Fruit fly (Drosophila melanogaster): ENCODE measurements around the gene RhoL.

RhoL gene

dm6 chr3R:9502416-9502763 is at the start of gene RhoL:
RhoL (minus strand) TSS chr3R:9502581.
- no peak for TF ChIP-seq CG2202 (tag; optimal IDR thresholded peaks at IDR 0.05)
- no peak for TF ChIP-seq ase (GFP tag; IDR thresholded peaks at IDR 0.05)
- TF ChIP-seq exex (tag; optimal IDR thresholded peaks at IDR 0.05) = peak; percentile 53
- TF ChIP-seq tgo (GFP tag; IDR thresholded peaks at IDR 0.05) = no peak
- peak; percentile 20 for TF ChIP-seq CHES-1-like (GFP tag; optimal IDR thresholded peaks at IDR 0.05)
- TF ChIP-seq Stat92E (GFP tag; optimal IDR thresholded peaks at IDR 0.05) = peak in 1 of 3 experiments; percentile 49
- TF ChIP-seq nau (GFP tag; optimal IDR thresholded peaks at IDR 0.05) = peak; percentile 37
- TF ChIP-seq Mrtf (GFP tag; IDR thresholded peaks at IDR 0.05) = no peak
- TF ChIP-seq CG3847 (GFP tag; IDR thresholded peaks at IDR 0.05) = no peak
- TF ChIP-seq eve (GFP tag; optimal IDR thresholded peaks at IDR 0.05) = no peak
- TF ChIP-seq Doc3 (GFP tag; IDR thresholded peaks at IDR 0.05; ENCODE audit: partially characterized antibody) = 0 out of 3 replicates have a peak, but pooled peaks have one; percentile 36
- TF ChIP-seq ro (GFP tag; IDR thresholded peaks at IDR 0.05) = no peak
- TF ChIP-seq CG17385 (GFP tag; optimal IDR thresholded peaks at IDR 0.05) = peak; percentile 43
- TF ChIP-seq Taf1 (GFP tag; IDR thresholded peaks at IDR 0.05) = no peak
- TF ChIP-seq lov (optimal IDR thresholded peaks at IDR 0.05) = no peak
- TF ChIP-seq lov (GFP tag; IDR thresholded peaks at IDR 0.05) = peak; percentile 58; the same call in 1 of the 3 replicates
- TF ChIP-seq Spps (tag; optimal IDR thresholded peaks at IDR 0.05) = no peak
- TF ChIP-seq CG10654 (GFP tag; optimal IDR thresholded peaks at IDR 0.05) = no peak
- no peak for TF ChIP-seq ems (GFP tag; optimal IDR thresholded peaks at IDR 0.05)
- peak; percentile 62 for TF ChIP-seq sna (GFP tag; IDR thresholded peaks at IDR 0.05; ENCODE audit: partially characterized antibody)
- no peak for TF ChIP-seq aop (GFP tag; IDR thresholded peaks at IDR 0.05)
- no peak for TF ChIP-seq gcm (GFP tag; optimal IDR thresholded peaks at IDR 0.05)
- TF ChIP-seq Hmx (GFP tag; optimal IDR thresholded peaks at IDR 0.05) = no peak
- no peak for TF ChIP-seq twi (tag; optimal IDR thresholded peaks at IDR 0.05)
- TF ChIP-seq fd3F (GFP tag; optimal IDR thresholded peaks at IDR 0.05) = no peak
- peak; percentile 41 for TF ChIP-seq kah (GFP tag; optimal IDR thresholded peaks at IDR 0.05)
- TF ChIP-seq Drgx (GFP tag; IDR thresholded peaks at IDR 0.05) = peak; percentile 45; the same call in 1 of the 2 replicates
- TF ChIP-seq CG13287 (GFP tag; IDR thresholded peaks at IDR 0.05; ENCODE audit: partially characterized antibody) = peak; percentile 73
- TF ChIP-seq B-H2 (GFP tag; optimal IDR thresholded peaks at IDR 0.05) = peak; percentile 47
- TF ChIP-seq CG2712 (tag; optimal IDR thresholded peaks at IDR 0.05) = peak; percentile 27
- no peak for TF ChIP-seq CG17802 (tag; optimal IDR thresholded peaks at IDR 0.05)
- TF ChIP-seq eyg (GFP tag; optimal IDR thresholded peaks at IDR 0.05) = no peak
- TF ChIP-seq Dad (GFP tag; optimal IDR thresholded peaks at IDR 0.05) = peak; percentile 39
- no peak for TF ChIP-seq Vsx1 (GFP tag; optimal IDR thresholded peaks at IDR 0.05)
- no peak for TF ChIP-seq CG12104 (GFP tag; optimal IDR thresholded peaks at IDR 0.05)
- no peak for TF ChIP-seq slp2 (GFP tag; optimal IDR thresholded peaks at IDR 0.05)
- TF ChIP-seq CG11247 (GFP tag; IDR thresholded peaks at IDR 0.05) = no peak
- TF ChIP-seq CG11456 (GFP tag; IDR thresholded peaks at IDR 0.05) = peak; percentile 6; the same call in 1 of the 3 replicates
- TF ChIP-seq Ssrp (tag; optimal IDR thresholded peaks at IDR 0.05) = no peak
- TF ChIP-seq CG6654 (GFP tag; optimal IDR thresholded peaks at IDR 0.05) = no peak
- TF ChIP-seq tna (GFP tag; IDR thresholded peaks at IDR 0.05; ENCODE audit: partially characterized antibody) = peak; percentile 48; the same call in 1 of the 2 replicates
- peak; percentile 83 for TF ChIP-seq mirr (GFP tag; optimal IDR thresholded peaks at IDR 0.05)
- TF ChIP-seq CG13894 (tag; optimal IDR thresholded peaks at IDR 0.05) = peak; percentile 18
- TF ChIP-seq HLHmδ (GFP tag; optimal IDR thresholded peaks at IDR 0.05) = peak; percentile 90
- TF ChIP-seq tll (GFP tag; optimal IDR thresholded peaks at IDR 0.05) = no peak
- TF ChIP-seq CG2120 (GFP tag; optimal IDR thresholded peaks at IDR 0.05) = peak; percentile 12
- no peak for TF ChIP-seq CG1832 (GFP tag; optimal IDR thresholded peaks at IDR 0.05)
- 0 out of 2 replicates have a peak, but pooled peaks have one; percentile 28 for TF ChIP-seq Scr (GFP tag; IDR thresholded peaks at IDR 0.05; ENCODE audit: partially characterized antibody)
- peak; percentile 98 for TF ChIP-seq Jarid2 (GFP tag; optimal IDR thresholded peaks at IDR 0.05)
- peak; percentile 31 for TF ChIP-seq Side (GFP tag; optimal IDR thresholded peaks at IDR 0.05)
